Fruit fly (Drosophila melanogaster) whole organism, embryonic: ENCODE results near the gene Klp67A.
A peak's percentile ranks its signal among the peaks of the same experiment; 100 is the strongest.

Source experiments
- Ada2b ChIP-seq: fragments of 200-800 bp; sonication (Bioruptor generic); IDR thresholded peaks from 2 replicates; pipeline ENCODE4 v1.3.6; 2022; ENCODE audit warnings: missing biosample characterization, missing genetic modification characterization
- Bdp1 ChIP-seq: fragments of 200-800 bp; sonication (Bioruptor generic); optimal IDR thresholded peaks from 3 replicates; lab custom pipeline; 2016; ENCODE audit warnings: missing biosample characterization, missing genetic modification characterization
- CG10321 ChIP-seq: fragments of 200-800 bp; sonication (Bioruptor generic); IDR thresholded peaks from 2 replicates; pipeline ENCODE4 v1.3.6; 2022; ENCODE audit warnings: missing biosample characterization, missing genetic modification characterization
- CG11560 ChIP-seq: fragments of 200-800 bp; sonication (Bioruptor generic); IDR thresholded peaks from 3 replicates; pipeline ENCODE4 v1.3.6; 2022; ENCODE audit warnings: missing biosample characterization, missing genetic modification characterization
- CG12104 ChIP-seq: fragments of 200-800 bp; sonication (Bioruptor generic); optimal IDR thresholded peaks from 3 replicates; lab custom pipeline; 2016; ENCODE audit warnings: missing biosample characterization, missing genetic modification characterization
- CG12744 ChIP-seq: fragments of 200-800 bp; sonication (Bioruptor generic); optimal IDR thresholded peaks from 2 replicates; lab custom pipeline; 2016; ENCODE audit warnings: missing biosample characterization, missing genetic modification characterization
- CG15601 ChIP-seq: fragments of 200-800 bp; sonication (Bioruptor generic); optimal IDR thresholded peaks from 3 replicates; lab custom pipeline; 2019; ENCODE audit warnings: missing biosample characterization, mild to moderate bottlenecking, missing genetic modification characterization, moderate library complexity
- CG1603 ChIP-seq: fragments of 200-800 bp; sonication (Bioruptor generic); optimal IDR thresholded peaks from 2 replicates; lab custom pipeline; 2019; ENCODE audit warnings: missing biosample characterization, mild to moderate bottlenecking, missing genetic modification characterization, moderate library complexity
- CG17186 ChIP-seq: fragments of 200-800 bp; sonication (Bioruptor generic); optimal IDR thresholded peaks from 3 replicates; lab custom pipeline; 2017; ENCODE audit warnings: missing biosample characterization, missing genetic modification reagents, missing genetic modification characterization
- CG17568 ChIP-seq: fragments of 200-800 bp; sonication (Bioruptor generic); optimal IDR thresholded peaks from 2 replicates; lab custom pipeline; 2018; ENCODE audit warnings: missing biosample characterization, mild to moderate bottlenecking, missing genetic modification characterization, moderate library complexity
- CG1832 ChIP-seq: fragments of 200-800 bp; sonication (Bioruptor generic); optimal IDR thresholded peaks from 2 replicates; lab custom pipeline; 2017; ENCODE audit warnings: missing biosample characterization, mild to moderate bottlenecking, missing genetic modification characterization, inconsistent platforms
- CG18599 ChIP-seq: fragments of 200-800 bp; sonication (Bioruptor generic); optimal IDR thresholded peaks from 3 replicates; lab custom pipeline; 2017; ENCODE audit warnings: missing biosample characterization, missing genetic modification characterization, mild to moderate bottlenecking, moderate library complexity, missing genetic modification reagents
- CG2116 ChIP-seq: fragments of 200-800 bp; sonication (Bioruptor generic); optimal IDR thresholded peaks from 3 replicates; lab custom pipeline; 2018; ENCODE audit warnings: missing biosample characterization, mild to moderate bottlenecking, missing genetic modification characterization
- CG3726 ChIP-seq: fragments of 200-800 bp; sonication (Bioruptor generic); IDR thresholded peaks from 3 replicates; pipeline ENCODE4, ENCODE4 v1.3.6; 2022; ENCODE audit warnings: missing biosample characterization, missing genetic modification characterization
- CG42726 ChIP-seq: fragments of 200-800 bp; sonication (Bioruptor generic); IDR thresholded peaks from 2 replicates; pipeline ENCODE4 v1.3.6; 2022; ENCODE audit warnings: missing biosample characterization, missing genetic modification characterization; ENCODE audit not compliant: partially characterized antibody
- CG4730 ChIP-seq: fragments of 200-800 bp; sonication (Bioruptor generic); IDR thresholded peaks from 2 replicates; pipeline ENCODE4 v1.3.6; 2022; ENCODE audit warnings: missing biosample characterization, missing genetic modification characterization
- CG6854 ChIP-seq: fragments of 200-800 bp; sonication (Bioruptor generic); optimal IDR thresholded peaks from 3 replicates; lab custom pipeline; 2017; ENCODE audit warnings: missing biosample characterization, mild to moderate bottlenecking, missing genetic modification characterization
- CG8359 ChIP-seq: fragments of 200-800 bp; sonication (Bioruptor generic); optimal IDR thresholded peaks from 2 replicates; lab custom pipeline; 2017; ENCODE audit warnings: missing biosample characterization, mild to moderate bottlenecking, missing genetic modification characterization, borderline replicate concordance
- CG9797 ChIP-seq: fragments of 200-800 bp; sonication (Bioruptor generic); optimal IDR thresholded peaks from 3 replicates; lab custom pipeline; 2018; ENCODE audit warnings: missing biosample characterization, mild to moderate bottlenecking, missing genetic modification characterization
- Chrac-16 ChIP-seq: fragments of 200-800 bp; sonication (Bioruptor generic); optimal IDR thresholded peaks from 3 replicates; lab custom pipeline; 2016; ENCODE audit warnings: missing biosample characterization, missing genetic modification characterization
- CkIIα-i1 ChIP-seq: fragments of 200-800 bp; sonication (Bioruptor generic); IDR thresholded peaks from 2 replicates; pipeline ENCODE4 v1.3.6; 2022; ENCODE audit warnings: missing biosample characterization, missing genetic modification characterization
- Dip3 ChIP-seq: fragments of 200-800 bp; sonication (Bioruptor generic); optimal IDR thresholded peaks from 3 replicates; lab custom pipeline; 2016; ENCODE audit warnings: missing biosample characterization, missing genetic modification characterization
- Doc2 ChIP-seq: fragments of 200-800 bp; sonication (Bioruptor generic); IDR thresholded peaks from 2 replicates; pipeline ENCODE4 v1.3.6; 2022; ENCODE audit warnings: missing biosample characterization, missing genetic modification characterization
- Eip74EF ChIP-seq, 2 experiments: fragments of 200-800 bp in 1 of 2; fragments of >200 bp in 1 of 2; sonication (Bioruptor generic) in 1 of 2; optimal IDR thresholded peaks; 2 replicates each; lab custom pipeline; 2017 to 2019; ENCODE audit warnings: missing biosample characterization in 2 of 2, missing genetic modification characterization in 2 of 2, mild to moderate bottlenecking in 1 of 2, moderate library complexity in 1 of 2
- Gsc ChIP-seq: fragments of 200-800 bp; sonication (Bioruptor generic); IDR thresholded peaks from 2 replicates; pipeline ENCODE4 v1.3.6; 2022; ENCODE audit warnings: missing biosample characterization, missing genetic modification characterization
- H2.0 ChIP-seq: fragments of 200-800 bp; sonication (Bioruptor generic); IDR thresholded peaks from 2 replicates; pipeline ENCODE4 v1.3.6; 2022; ENCODE audit warnings: missing biosample characterization, missing genetic modification characterization
- Jarid2 ChIP-seq: fragments of 200-800 bp; sonication (Bioruptor generic); optimal IDR thresholded peaks from 3 replicates; lab custom pipeline; 2017; ENCODE audit warnings: mild to moderate bottlenecking, missing biosample characterization, missing genetic modification reagents, missing genetic modification characterization
- Mes4 ChIP-seq: fragments of 200-800 bp; sonication (Bioruptor generic); optimal IDR thresholded peaks from 2 replicates; lab custom pipeline; 2016; ENCODE audit warnings: missing biosample characterization, missing genetic modification characterization
- Neu2 ChIP-seq: fragments of 200-800 bp; sonication (Bioruptor generic); optimal IDR thresholded peaks from 3 replicates; lab custom pipeline; 2016; ENCODE audit warnings: missing biosample characterization, missing genetic modification characterization, borderline replicate concordance
- Nf-YA ChIP-seq: fragments of 200-800 bp; sonication (Bioruptor generic); IDR thresholded peaks from 2 replicates; pipeline ENCODE4 v1.3.6; 2022; ENCODE audit warnings: missing biosample characterization, missing genetic modification characterization
- Ravus ChIP-seq: fragments of 200-800 bp; sonication (Bioruptor generic); IDR thresholded peaks from 2 replicates; pipeline ENCODE4 v1.3.6; 2022; ENCODE audit warnings: missing biosample characterization, missing genetic modification characterization
- Rx ChIP-seq: fragments of 200-800 bp; sonication (Bioruptor generic); IDR thresholded peaks from 2 replicates; pipeline ENCODE4 v1.3.6; 2022; ENCODE audit warnings: missing biosample characterization, missing genetic modification characterization
- Sin3A ChIP-seq: fragments of >200 bp; optimal IDR thresholded peaks from 2 replicates; lab custom pipeline; 2018
- Sox100B ChIP-seq: fragments of 200-800 bp; sonication (Bioruptor generic); optimal IDR thresholded peaks from 3 replicates; lab custom pipeline; 2018; ENCODE audit warnings: missing biosample characterization, mild to moderate bottlenecking, missing genetic modification characterization
- Xrp1 ChIP-seq: fragments of 200-800 bp; sonication (Bioruptor generic); IDR thresholded peaks from 2 replicates; pipeline ENCODE4 v1.3.6; 2022; ENCODE audit warnings: missing biosample characterization, missing genetic modification characterization
- chif ChIP-seq, 2 experiments: fragments of 200-800 bp; sonication (Bioruptor generic); optimal IDR thresholded peaks; 3 replicates each; lab custom pipeline; 2016; ENCODE audit warnings: missing biosample characterization in 2 of 2, missing genetic modification characterization in 2 of 2
- chm ChIP-seq: fragments of 200-800 bp; sonication (Bioruptor generic); IDR thresholded peaks from 2 replicates; pipeline ENCODE4 v1.3.6; 2022; ENCODE audit warnings: missing biosample characterization, missing genetic modification characterization
- chn ChIP-seq: fragments of 200-800 bp; sonication (Bioruptor generic); optimal IDR thresholded peaks from 2 replicates; lab custom pipeline; 2016; ENCODE audit warnings: missing biosample characterization, missing genetic modification characterization
- dmrt11E ChIP-seq: fragments of 200-800 bp; sonication (Bioruptor generic); optimal IDR thresholded peaks from 3 replicates; lab custom pipeline; 2018; ENCODE audit warnings: missing biosample characterization, mild to moderate bottlenecking, missing genetic modification characterization, moderate library complexity
- fu2 ChIP-seq: fragments of 200-800 bp; sonication (Bioruptor generic); optimal IDR thresholded peaks from 2 replicates; lab custom pipeline; 2016; ENCODE audit warnings: missing biosample characterization, missing genetic modification characterization
- gcm2 ChIP-seq: fragments of 200-800 bp; sonication (Bioruptor generic); optimal IDR thresholded peaks from 2 replicates; lab custom pipeline; 2016; ENCODE audit warnings: missing biosample characterization, missing genetic modification characterization
- lab ChIP-seq: fragments of 200-800 bp; sonication (Bioruptor generic); optimal IDR thresholded peaks from 3 replicates; lab custom pipeline; 2017; ENCODE audit warnings: missing biosample characterization, missing genetic modification characterization, mild to moderate bottlenecking, moderate library complexity, missing genetic modification reagents
- lmd ChIP-seq: fragments of 200-800 bp; sonication (Bioruptor generic); IDR thresholded peaks from 2 replicates; pipeline ENCODE4 v1.3.6; 2022; ENCODE audit warnings: missing biosample characterization, missing genetic modification characterization
- odd ChIP-seq: fragments of 200-800 bp; sonication (Bioruptor generic); optimal IDR thresholded peaks from 2 replicates; lab custom pipeline; 2017; ENCODE audit warnings: missing biosample characterization, mild to moderate bottlenecking, missing genetic modification characterization
- otp ChIP-seq: fragments of 200-800 bp; sonication (Bioruptor generic); IDR thresholded peaks from 3 replicates; pipeline ENCODE4, ENCODE4 v1.3.6; 2022; ENCODE audit warnings: missing biosample characterization, missing genetic modification characterization
- sc ChIP-seq, 3 experiments: fragments of >200 bp in 2 of 3; fragments of 200-800 bp in 1 of 3; sonication (Bioruptor generic) in 1 of 3; optimal IDR thresholded peaks; 2 replicates in 2 of 3; 3 replicates in 1 of 3; lab custom pipeline; 2017; ENCODE audit warnings: mild to moderate bottlenecking in 1 of 3, missing biosample characterization in 1 of 3, missing genetic modification characterization in 1 of 3, missing genetic modification reagents in 1 of 3
- slp2 ChIP-seq: fragments of 200-800 bp; sonication (Bioruptor generic); optimal IDR thresholded peaks from 2 replicates; lab custom pipeline; 2016; ENCODE audit warnings: missing biosample characterization, missing genetic modification characterization
- tx ChIP-seq: fragments of 200-800 bp; sonication (Bioruptor generic); optimal IDR thresholded peaks from 2 replicates; lab custom pipeline; 2016; ENCODE audit warnings: missing biosample characterization, missing genetic modification characterization
- wdn ChIP-seq: fragments of 200-800 bp; sonication (Bioruptor generic); IDR thresholded peaks from 2 replicates; pipeline ENCODE4 v1.3.6; 2022; ENCODE audit warnings: missing biosample characterization, missing genetic modification characterization

Gene Klp67A

dm6 chr3L:9383345-9384075 is 16.7 kb upstream of the Klp67A start, which contains the start of gene Hsp27 (continued):
- TF ChIP-seq sc (optimal IDR thresholded peaks at IDR 0.05; lab: Kevin White, UChicago) (no peak), sc (GFP tag; optimal IDR thresholded peaks at IDR 0.05; lab: Kevin White, UChicago) (peak; percentile 98), CG2116 (peak; percentile 82), Sox100B (GFP tag; lab: Kevin White, UChicago) (peak; percentile 97), chm (GFP tag; lab: Robert Waterston, UW) (peak; percentile 98), Dip3 (GFP tag; lab: Kevin White, UChicago) (peak; percentile 93), otp (GFP tag; lab: Robert Waterston, UW) (peak; percentile 97), H2.0 (GFP tag; lab: Robert Waterston, UW) (peak; percentile 98), chn (GFP tag; lab: Kevin White, UChicago) (peak; percentile 96), lmd (GFP tag; lab: Robert Waterston, UW) (peak; percentile 99), Sin3A (lab: Kevin White, UChicago) (no peak), chif (GFP tag; optimal IDR thresholded peaks at IDR 0.05; lab: Kevin White, UChicago) (peak; percentile 88 to 92), CG3726 (GFP tag; lab: Robert Waterston, UW) (peak; percentile 98), Neu2 (GFP tag; lab: Kevin White, UChicago) (no peak), CG15601 (tag; lab: Kevin White, UChicago) (peak; percentile 96), CG10321 (peak; percentile 80), dmrt11E (tag; lab: Kevin White, UChicago) (peak; percentile 95), Mes4 (GFP tag; lab: Kevin White, UChicago) (peak; percentile 68), Nf-YA (GFP tag; lab: Robert Waterston, UW) (peak; percentile 97), Xrp1 (GFP tag; lab: Robert Waterston, UW) (peak; percentile 99), CG8359 (GFP tag; lab: Kevin White, UChicago) (peak; percentile 94), odd (GFP tag; lab: Kevin White, UChicago) (peak; percentile 95), CkIIα-i1 (GFP tag; lab: Robert Waterston, UW) (peak; percentile 82), CG17186 (GFP tag; lab: Kevin White, UChicago) (peak; percentile 92), CG6854 (peak; percentile 95), Eip74EF (GFP tag; optimal IDR thresholded peaks at IDR 0.05; lab: Kevin White, UChicago) (peak in 1 of 2 experiments; percentile 97), slp2 (GFP tag; lab: Kevin White, UChicago) (peak; percentile 95), Jarid2 (GFP tag; lab: Kevin White, UChicago) (peak; percentile 93), CG17568 (peak; percentile 96), CG42726 (GFP tag; lab: Robert Waterston, UW) (peak; percentile 33; the same call in 1 of the 2 replicates), CG12104 (GFP tag; lab: Kevin White, UChicago) (peak; percentile 92), Doc2 (GFP tag; lab: Robert Waterston, UW) (peak; percentile 93), Gsc (peak; percentile 97), CG9797 (peak; percentile 50), CG1832 (peak; percentile 65), lab (GFP tag; lab: Kevin White, UChicago) (peak; percentile 99), tx (GFP tag; lab: Kevin White, UChicago) (peak; percentile 70), CG18599 (GFP tag; lab: Kevin White, UChicago) (peak; percentile 98), CG1603 (tag; lab: Kevin White, UChicago) (peak; percentile 96), Rx (GFP tag; lab: Robert Waterston, UW) (peak; percentile 99), Chrac-16 (peak; percentile 98), CG11560 (tag; lab: Robert Waterston, UW) (peak; percentile 88), Ravus (GFP tag; lab: Robert Waterston, UW) (peak; percentile 95), Bdp1 (GFP tag; lab: Kevin White, UChicago) (peak; percentile 83), CG12744 (GFP tag; lab: Kevin White, UChicago) (peak; percentile 79), wdn (peak; percentile 96), fu2 (peak; percentile 75), gcm2 (GFP tag; lab: Kevin White, UChicago) (peak; percentile 92), Ada2b (GFP tag; lab: Robert Waterston, UW) (peak; percentile 99), CG4730 (GFP tag; lab: Robert Waterston, UW) (peak; percentile 98)
